Fruit fly (Drosophila melanogaster): Measurements from ENCODE around the gene Saf-B.

- TF ChIP-seq sr (GFP tag; IDR thresholded peaks at IDR 0.05), result peak; percentile 81
- peak; percentile 96 for TF ChIP-seq CG12769 (tag; optimal IDR thresholded peaks at IDR 0.05)
- TF ChIP-seq Asciz (GFP tag; optimal IDR thresholded peaks at IDR 0.05), result peak; percentile 89
- no peak for TF ChIP-seq usp (GFP tag; optimal IDR thresholded peaks at IDR 0.05)
- peak; percentile 73 for TF ChIP-seq ara (GFP tag; IDR thresholded peaks at IDR 0.05)
- peak; percentile 62 for TF ChIP-seq schlank (tag; optimal IDR thresholded peaks at IDR 0.05)
- peak; percentile 68 for TF ChIP-seq dati (GFP tag; IDR thresholded peaks at IDR 0.05)
- peak; percentile 76 for TF ChIP-seq CG43689 (GFP tag; IDR thresholded peaks at IDR 0.05)
- TF ChIP-seq CG6272 (GFP tag; IDR thresholded peaks at IDR 0.05), result peak; percentile 63
- TF ChIP-seq pum (GFP tag; optimal IDR thresholded peaks at IDR 0.05), result peak; percentile 3
- peak; percentile 81 for TF ChIP-seq mirr (GFP tag; optimal IDR thresholded peaks at IDR 0.05)
- TF ChIP-seq Dll (GFP tag; IDR thresholded peaks at IDR 0.05; ENCODE audit: partially characterized antibody), result no peak
- peak; percentile 38; the same call in 1 of the 2 replicates for TF ChIP-seq CG13287 (GFP tag; IDR thresholded peaks at IDR 0.05; ENCODE audit: partially characterized antibody)
Measured at dm6 chr3R:24787042-24787565, 30.2 kb upstream of the Saf-B start, which contains the start of gene CG5805.

Data from whole organism, embryonic.